Fruit fly (Drosophila melanogaster) whole organism, embryonic: ENCODE measurements around the gene Hat1.

ENCODE experiments used
- CG10654 ChIP-seq: fragments of 200-800 bp; sonication (Bioruptor generic); optimal IDR thresholded peaks from 2 replicates; lab custom pipeline; 2016; ENCODE audit warnings: missing biosample characterization, missing genetic modification characterization
- CG11696 ChIP-seq: fragments of 200-800 bp; sonication (Bioruptor generic); IDR thresholded peaks from 2 replicates; pipeline ENCODE4 v1.3.6; 2022; ENCODE audit warnings: missing biosample characterization, missing genetic modification characterization
- CG13424 ChIP-seq: fragments of 200-800 bp; sonication (Bioruptor generic); optimal IDR thresholded peaks from 2 replicates; lab custom pipeline; 2019; ENCODE audit warnings: missing biosample characterization, mild to moderate bottlenecking, missing genetic modification characterization, moderate library complexity
- CG14441 ChIP-seq: fragments of 200-800 bp; sonication (Bioruptor generic); IDR thresholded peaks from 2 replicates; pipeline ENCODE4 v1.3.6; 2022; ENCODE audit warnings: missing biosample characterization, missing genetic modification characterization
- CG15514 ChIP-seq: fragments of 200-800 bp; sonication (Bioruptor generic); optimal IDR thresholded peaks from 3 replicates; lab custom pipeline; 2017; ENCODE audit warnings: missing biosample characterization, missing genetic modification characterization, mild to moderate bottlenecking, moderate library complexity, missing genetic modification reagents
- CG1647 ChIP-seq: fragments of 200-800 bp; sonication (Bioruptor generic); optimal IDR thresholded peaks from 3 replicates; lab custom pipeline; 2016; ENCODE audit warnings: missing biosample characterization, missing genetic modification characterization
- CG2202 ChIP-seq: fragments of 200-800 bp; sonication (Bioruptor generic); optimal IDR thresholded peaks from 2 replicates; lab custom pipeline; 2018; ENCODE audit warnings: missing biosample characterization, mild to moderate bottlenecking, missing genetic modification characterization
- CG2712 ChIP-seq: fragments of 200-800 bp; optimal IDR thresholded peaks from 3 replicates; lab custom pipeline; 2019; ENCODE audit warnings: missing biosample characterization, mild to moderate bottlenecking, missing genetic modification characterization, moderate library complexity
- CG2889 ChIP-seq: fragments of 200-800 bp; sonication (Bioruptor generic); IDR thresholded peaks from 3 replicates; pipeline ENCODE4 v1.3.6; 2022; ENCODE audit warnings: missing biosample characterization, missing genetic modification characterization
- CG30431 ChIP-seq: fragments of 200-800 bp; sonication (Bioruptor generic); optimal IDR thresholded peaks from 2 replicates; lab custom pipeline; 2017; ENCODE audit warnings: missing biosample characterization, missing genetic modification characterization
- CG3407 ChIP-seq: fragments of 200-800 bp; sonication (Bioruptor generic); optimal IDR thresholded peaks from 2 replicates; lab custom pipeline; 2018; ENCODE audit warnings: missing biosample characterization, mild to moderate bottlenecking, missing genetic modification characterization
- CG4617 ChIP-seq: fragments of 200-800 bp; sonication (Bioruptor generic); optimal IDR thresholded peaks from 3 replicates; lab custom pipeline; 2016; ENCODE audit warnings: missing biosample characterization, missing genetic modification characterization, borderline replicate concordance
- CG6175 ChIP-seq: fragments of 200-800 bp; sonication (Bioruptor generic); IDR thresholded peaks from 3 replicates; pipeline ENCODE4 v1.3.6; 2022; ENCODE audit warnings: missing biosample characterization, missing genetic modification characterization
- CG6654 ChIP-seq: fragments of 200-800 bp; sonication (Bioruptor generic); optimal IDR thresholded peaks from 2 replicates; lab custom pipeline; 2017; ENCODE audit warnings: missing biosample characterization, mild to moderate bottlenecking, missing genetic modification characterization
- CG6765 ChIP-seq: fragments of 200-800 bp; sonication (Bioruptor generic); optimal IDR thresholded peaks from 3 replicates; lab custom pipeline; 2017; ENCODE audit warnings: missing biosample characterization, mild to moderate bottlenecking, missing genetic modification characterization
- CkIIα-i1 ChIP-seq: fragments of 200-800 bp; sonication (Bioruptor generic); IDR thresholded peaks from 2 replicates; pipeline ENCODE4 v1.3.6; 2022; ENCODE audit warnings: missing biosample characterization, missing genetic modification characterization
- Dad ChIP-seq: fragments of 200-800 bp; sonication (Bioruptor generic); optimal IDR thresholded peaks from 3 replicates; lab custom pipeline; 2016; ENCODE audit warnings: missing biosample characterization, missing genetic modification characterization
- Deaf1 ChIP-seq: fragments of 200-800 bp; optimal IDR thresholded peaks from 3 replicates; lab custom pipeline; 2019; ENCODE audit warnings: missing biosample characterization, mild to moderate bottlenecking, missing genetic modification characterization, moderate library complexity
- Dll ChIP-seq: fragments of 200-800 bp; sonication (Bioruptor generic); IDR thresholded peaks from 4 replicates; pipeline ENCODE4 v1.3.6; 2022; ENCODE audit warnings: missing biosample characterization, missing genetic modification characterization; ENCODE audit not compliant: partially characterized antibody
- Gug ChIP-seq: fragments of 200-800 bp; sonication (Bioruptor generic); IDR thresholded peaks from 4 replicates; pipeline ENCODE4 v1.3.6; 2022; ENCODE audit warnings: missing biosample characterization, missing genetic modification characterization
- HLH4C ChIP-seq: fragments of 200-800 bp; sonication (Bioruptor generic); IDR thresholded peaks from 3 replicates; pipeline ENCODE4 v1.3.6; 2022; ENCODE audit warnings: missing biosample characterization, missing genetic modification characterization; ENCODE audit not compliant: partially characterized antibody
- Hand ChIP-seq: fragments of 200-800 bp; sonication (Bioruptor generic); optimal IDR thresholded peaks from 2 replicates; lab custom pipeline; 2017; ENCODE audit warnings: mild to moderate bottlenecking, missing biosample characterization, missing genetic modification reagents, missing genetic modification characterization
- Mad ChIP-seq: fragments of 200-800 bp; sonication (Bioruptor generic); optimal IDR thresholded peaks from 2 replicates; lab custom pipeline; 2016; ENCODE audit warnings: missing biosample characterization, missing genetic modification characterization
- Med ChIP-seq: fragments of 200-800 bp; sonication (Bioruptor generic); peaks from one replicate; lab custom pipeline; 2016; ENCODE audit warnings: missing biosample characterization, missing genetic modification characterization, mild to moderate bottlenecking, inconsistent platforms, moderate library complexity
- Myb ChIP-seq: fragments of 200-800 bp; sonication (Bioruptor generic); optimal IDR thresholded peaks from 2 replicates; lab custom pipeline; 2016; ENCODE audit warnings: missing biosample characterization, missing genetic modification characterization
- NfI ChIP-seq: fragments of 200-800 bp; sonication (Bioruptor generic); optimal IDR thresholded peaks from 3 replicates; lab custom pipeline; 2018; ENCODE audit warnings: missing biosample characterization, mild to moderate bottlenecking, missing genetic modification characterization, moderate library complexity
- Oaz ChIP-seq: fragments of 200-800 bp; sonication (Bioruptor generic); IDR thresholded peaks from 2 replicates; pipeline ENCODE4 v1.3.6; 2022; ENCODE audit warnings: missing biosample characterization, missing genetic modification characterization
- Tbp ChIP-seq: fragments of >200 bp; optimal IDR thresholded peaks from 2 replicates; lab custom pipeline; 2018; ENCODE audit warnings: missing biosample characterization, missing genetic modification characterization
- Xbp1 ChIP-seq: fragments of 200-800 bp; sonication (Bioruptor generic); optimal IDR thresholded peaks from 3 replicates; lab custom pipeline; 2016; ENCODE audit warnings: missing biosample characterization, mild to moderate bottlenecking, missing genetic modification characterization
- chinmo ChIP-seq: fragments of 200-800 bp; sonication (Bioruptor generic); IDR thresholded peaks from 4 replicates; pipeline ENCODE4 v1.3.6; 2022; ENCODE audit warnings: missing biosample characterization, missing genetic modification characterization; ENCODE audit not compliant: partially characterized antibody
- dimm ChIP-seq: fragments of 200-800 bp; sonication (Bioruptor generic); IDR thresholded peaks from 2 replicates; pipeline ENCODE4 v1.3.6; 2022; ENCODE audit warnings: missing biosample characterization, missing genetic modification characterization
- dmrt11E ChIP-seq: fragments of 200-800 bp; sonication (Bioruptor generic); optimal IDR thresholded peaks from 3 replicates; lab custom pipeline; 2018; ENCODE audit warnings: missing biosample characterization, mild to moderate bottlenecking, missing genetic modification characterization, moderate library complexity
- ems ChIP-seq: fragments of 200-800 bp; sonication (Bioruptor generic); optimal IDR thresholded peaks from 3 replicates; lab custom pipeline; 2016; ENCODE audit warnings: missing biosample characterization, missing genetic modification characterization
- en ChIP-seq: fragments of 200-800 bp; sonication (Bioruptor generic); optimal IDR thresholded peaks from 2 replicates; lab custom pipeline; 2016; ENCODE audit warnings: missing biosample characterization, missing genetic modification characterization
- ftz-f1 ChIP-seq: fragments of 200-800 bp; sonication (Bioruptor generic); optimal IDR thresholded peaks from 2 replicates; lab custom pipeline; 2016; ENCODE audit warnings: missing biosample characterization, missing genetic modification characterization
- gce ChIP-seq: fragments of 200-800 bp; sonication (Bioruptor generic); IDR thresholded peaks from 3 replicates; pipeline ENCODE4 v1.3.6; 2022; ENCODE audit warnings: missing biosample characterization, missing genetic modification characterization
- insv ChIP-seq, 2 experiments: fragments of 200-800 bp; sonication (Bioruptor generic); optimal IDR thresholded peaks; 3 replicates each; lab custom pipeline; 2016 to 2018; ENCODE audit warnings: missing biosample characterization in 2 of 2, missing genetic modification characterization in 2 of 2
- inv ChIP-seq: fragments of 200-800 bp; sonication (Bioruptor generic); IDR thresholded peaks from 2 replicates; pipeline ENCODE4 v1.3.6; 2022; ENCODE audit warnings: missing biosample characterization, missing genetic modification characterization; ENCODE audit not compliant: partially characterized antibody
- jigr1 ChIP-seq: fragments of 200-800 bp; sonication (Bioruptor generic); IDR thresholded peaks from 3 replicates; pipeline ENCODE4 v1.3.6; 2022; ENCODE audit warnings: missing biosample characterization, missing genetic modification characterization
- ken ChIP-seq: fragments of 200-800 bp; sonication (Bioruptor generic); IDR thresholded peaks from 3 replicates; pipeline ENCODE4 v1.3.6; 2022; ENCODE audit warnings: missing biosample characterization, missing genetic modification characterization
- lab ChIP-seq: fragments of 200-800 bp; sonication (Bioruptor generic); optimal IDR thresholded peaks from 3 replicates; lab custom pipeline; 2017; ENCODE audit warnings: missing biosample characterization, missing genetic modification characterization, mild to moderate bottlenecking, moderate library complexity, missing genetic modification reagents
- lilli ChIP-seq: fragments of 200-800 bp; sonication (Bioruptor generic); optimal IDR thresholded peaks from 3 replicates; lab custom pipeline; 2016; ENCODE audit warnings: missing biosample characterization, missing genetic modification characterization
- nerfin-1 ChIP-seq: fragments of 200-800 bp; sonication (Bioruptor generic); optimal IDR thresholded peaks from 3 replicates; lab custom pipeline; 2019; ENCODE audit warnings: missing biosample characterization, mild to moderate bottlenecking, missing genetic modification characterization, moderate library complexity
- otp ChIP-seq: fragments of 200-800 bp; sonication (Bioruptor generic); IDR thresholded peaks from 3 replicates; pipeline ENCODE4, ENCODE4 v1.3.6; 2022; ENCODE audit warnings: missing biosample characterization, missing genetic modification characterization
- phol ChIP-seq: fragments of 200-800 bp; sonication (Bioruptor generic); optimal IDR thresholded peaks from 3 replicates; lab custom pipeline; 2018; ENCODE audit warnings: missing biosample characterization, mild to moderate bottlenecking, missing genetic modification characterization, moderate library complexity
- repo ChIP-seq: fragments of 200-800 bp; sonication (Bioruptor generic); optimal IDR thresholded peaks from 2 replicates; lab custom pipeline; 2016; ENCODE audit warnings: missing biosample characterization, missing genetic modification characterization
- rib ChIP-seq: fragments of 200-800 bp; sonication (Bioruptor generic); IDR thresholded peaks from 2 replicates; pipeline ENCODE4 v1.3.6; 2022; ENCODE audit warnings: missing biosample characterization, missing genetic modification characterization
- wek ChIP-seq: fragments of 200-800 bp; sonication (Bioruptor generic); optimal IDR thresholded peaks from 3 replicates; lab custom pipeline; 2018; ENCODE audit warnings: missing biosample characterization, mild to moderate bottlenecking, missing genetic modification characterization, moderate library complexity

Hat1 gene

dm6 chr3R:5742278-5743196, 46.6 kb downstream of the Hat1 start, which contains the start of the genes Sym and Madm (continued):
- no peak for TF ChIP-seq Hand (GFP tag; lab: Kevin White, UChicago)
- TF ChIP-seq rib (GFP tag; lab: Robert Waterston, UW) = no peak
- TF ChIP-seq chinmo (GFP tag; lab: Robert Waterston, UW) = peak; percentile 72; the same call in 1 of the 4 replicates
- no peak for TF ChIP-seq jigr1
- no peak for TF ChIP-seq CG6765 (GFP tag; lab: Kevin White, UChicago)
- peak; percentile 54 for TF ChIP-seq CG2712 (tag; lab: Kevin White, UChicago)
- no peak for TF ChIP-seq CG30431 (GFP tag; lab: Kevin White, UChicago)
- TF ChIP-seq Tbp (GFP tag; lab: Kevin White, UChicago) = no peak
- TF ChIP-seq dmrt11E (tag; lab: Kevin White, UChicago) = peak; percentile 43
- peak; percentile 22 for TF ChIP-seq CG10654 (GFP tag; lab: Kevin White, UChicago)
- peak; percentile 80 for TF ChIP-seq phol (tag; lab: Kevin White, UChicago)
- no peak for TF ChIP-seq en (GFP tag; lab: Kevin White, UChicago)
- TF ChIP-seq wek (GFP tag; lab: Kevin White, UChicago) = no peak
- TF ChIP-seq ken (GFP tag; lab: Robert Waterston, UW) = no peak
- no peak for TF ChIP-seq CkIIα-i1 (GFP tag; lab: Robert Waterston, UW)
- TF ChIP-seq repo (GFP tag; lab: Kevin White, UChicago) = peak; percentile 7
- peak; percentile 95 for TF ChIP-seq CG4617
- no peak for TF ChIP-seq insv (GFP tag; optimal IDR thresholded peaks at IDR 0.05; lab: Kevin White, UChicago)
- TF ChIP-seq CG15514 (GFP tag; lab: Kevin White, UChicago) = peak; percentile 80
- no peak for TF ChIP-seq CG3407 (GFP tag; lab: Kevin White, UChicago)
- TF ChIP-seq HLH4C (GFP tag; lab: Robert Waterston, UW) = peak; percentile 94
- no peak for TF ChIP-seq dimm
- TF ChIP-seq gce = no peak
- peak; percentile 72 for TF ChIP-seq lilli (GFP tag; lab: Kevin White, UChicago)
- TF ChIP-seq ems = no peak
- TF ChIP-seq Mad (GFP tag; lab: Kevin White, UChicago) = peak; percentile 7
- peak; percentile 53 for TF ChIP-seq Myb
- no peak for TF ChIP-seq Oaz (GFP tag; lab: Robert Waterston, UW)
- TF ChIP-seq Dll = peak; percentile 88
- peak; percentile 13 for TF ChIP-seq Dad (GFP tag; lab: Kevin White, UChicago)
- TF ChIP-seq inv = peak; percentile 86
- TF ChIP-seq Deaf1 (tag; lab: Kevin White, UChicago) = no peak
- peak; percentile 3 for TF ChIP-seq nerfin-1
- TF ChIP-seq lab (GFP tag; lab: Kevin White, UChicago) = no peak
- peak; percentile 62 for TF ChIP-seq Xbp1 (GFP tag; lab: Kevin White, UChicago)
- TF ChIP-seq CG2202 (tag; lab: Kevin White, UChicago) = no peak
- no peak for TF ChIP-seq CG6175 (GFP tag; lab: Robert Waterston, UW)
- TF ChIP-seq otp (GFP tag; lab: Robert Waterston, UW) = no peak
- TF ChIP-seq CG13424 (tag; lab: Kevin White, UChicago) = peak; percentile 14
- TF ChIP-seq Med (GFP tag; lab: Kevin White, UChicago) = peak; percentile 77
- no peak for TF ChIP-seq CG1647 (GFP tag; lab: Kevin White, UChicago)
- TF ChIP-seq CG14441 (GFP tag; lab: Robert Waterston, UW) = 0 out of 2 replicates have a peak, but pooled peaks have one; percentile 20
- TF ChIP-seq CG2889 (GFP tag; lab: Robert Waterston, UW) = no peak
- no peak for TF ChIP-seq CG6654 (GFP tag; lab: Kevin White, UChicago)
- peak; percentile 5 for TF ChIP-seq NfI (GFP tag; lab: Kevin White, UChicago)
- TF ChIP-seq CG11696 (GFP tag; lab: Robert Waterston, UW) = no peak
- peak; percentile 29; the same call in 1 of the 4 replicates for TF ChIP-seq Gug (GFP tag; lab: Robert Waterston, UW)
- TF ChIP-seq ftz-f1 (GFP tag; lab: Kevin White, UChicago) = no peak
